Worm (Caenorhabditis elegans) whole organism, L4 larva: Measurements from ENCODE around the gene math-33.

Experiments
- D1046.2 ChIP-seq: fragments of 200-800 bp; sonication (Bioruptor generic); IDR thresholded peaks from 2 replicates; pipeline ENCODE4 v1.3.6; 2022; ENCODE audit warnings: missing genetic modification characterization, missing compliant biosample characterization
- F10B5.3 ChIP-seq: sonication (generic microtip); optimal IDR thresholded peaks from 2 replicates; lab custom pipeline; 2016; ENCODE audit warnings: mild to moderate bottlenecking, missing genetic modification characterization, missing compliant biosample characterization
- F37D6.2 ChIP-seq: sonication (generic microtip); optimal IDR thresholded peaks from 2 replicates; lab custom pipeline; 2016; ENCODE audit warnings: mild to moderate bottlenecking, missing genetic modification characterization, missing compliant biosample characterization
- F44E2.7 ChIP-seq: fragments of 200-800 bp; sonication (Bioruptor generic); IDR thresholded peaks from 2 replicates; pipeline ENCODE4 v2.1.2; 2022; ENCODE audit warnings: missing genetic modification characterization, missing compliant biosample characterization
- F49E8.2 ChIP-seq: sonication (generic microtip); optimal IDR thresholded peaks from 2 replicates; lab custom pipeline; 2016; ENCODE audit warnings: missing compliant biosample characterization, mild to moderate bottlenecking, missing genetic modification characterization, borderline replicate concordance
- R02D3.7 ChIP-seq: fragments of 150-350 bp; sonication (generic microtip); optimal IDR thresholded peaks from 3 replicates; lab custom pipeline; 2014; ENCODE audit warnings: missing biosample characterization, missing genetic modification characterization
- T20F7.1 ChIP-seq: fragments of 200-800 bp; sonication (Bioruptor generic); optimal IDR thresholded peaks from 2 replicates; lab custom pipeline; 2018; ENCODE audit warnings: mild to moderate bottlenecking, missing genetic modification characterization, missing compliant biosample characterization
- T26A8.4 ChIP-seq: fragments of 200-800 bp; sonication (Bioruptor generic); IDR thresholded peaks from 2 replicates; pipeline ENCODE4 v1.3.6; 2022; ENCODE audit warnings: missing genetic modification characterization, missing compliant biosample characterization
- Y48G9A.11 ChIP-seq: fragments of 200-800 bp; sonication (Bioruptor generic); IDR thresholded peaks from 2 replicates; pipeline ENCODE4 v1.3.6; 2022; ENCODE audit warnings: missing genetic modification reagents, missing genetic modification characterization, missing compliant biosample characterization
- ZK546.5 ChIP-seq, 2 experiments: sonication (generic microtip); optimal IDR thresholded peaks; 2 replicates each; lab custom pipeline; 2017; ENCODE audit warnings: missing biosample characterization in 2 of 2, missing genetic modification characterization in 2 of 2
- aha-1 ChIP-seq: fragments of 150-350 bp; peaks from one replicate; lab custom pipeline; 2014; ENCODE audit warnings: missing biosample characterization, missing genetic modification characterization
- attf-4 ChIP-seq: sonication (generic microtip); optimal IDR thresholded peaks from 3 replicates; lab custom pipeline; 2017; ENCODE audit warnings: missing biosample characterization, missing genetic modification characterization
- ceh-28 ChIP-seq: fragments of 150-350 bp; optimal IDR thresholded peaks from 2 replicates; lab custom pipeline; 2014; ENCODE audit warnings: missing biosample characterization, missing genetic modification reagents, missing genetic modification characterization
- ceh-32 ChIP-seq: sonication (generic microtip); optimal IDR thresholded peaks from 2 replicates; lab custom pipeline; 2016; ENCODE audit warnings: mild to moderate bottlenecking, missing genetic modification characterization, missing compliant biosample characterization; ENCODE audit not compliant: poor library complexity
- ceh-44 ChIP-seq: fragments of 200-800 bp; sonication (Bioruptor generic); IDR thresholded peaks from 2 replicates; pipeline ENCODE4 v1.3.6; 2022; ENCODE audit warnings: missing genetic modification reagents, missing genetic modification characterization, missing compliant biosample characterization
- ces-1 ChIP-seq: fragments of 150-350 bp; sonication (generic microtip); optimal IDR thresholded peaks from 4 replicates; lab custom pipeline; 2014; ENCODE audit warnings: missing biosample characterization, missing genetic modification reagents, missing genetic modification characterization
- ctbp-1 ChIP-seq: fragments of 200-800 bp; sonication (Bioruptor generic); IDR thresholded peaks from 2 replicates; pipeline ENCODE4 v1.3.6; 2022; ENCODE audit warnings: missing genetic modification reagents, missing genetic modification characterization, missing compliant biosample characterization
- daf-12 ChIP-seq: fragments of 150-350 bp; optimal IDR thresholded peaks from 2 replicates; lab custom pipeline; 2014; ENCODE audit warnings: missing biosample characterization, missing genetic modification reagents, missing genetic modification characterization
- daf-16 ChIP-seq, 3 experiments: sonication (generic microtip); optimal IDR thresholded peaks; 2 replicates each; lab custom pipeline; 2016 to 2017; ENCODE audit warnings: missing genetic modification characterization in 3 of 3, missing genetic modification reagents in 3 of 3, mild to moderate bottlenecking in 2 of 3, missing compliant biosample characterization in 2 of 3, missing biosample characterization in 1 of 3, moderate library complexity in 1 of 3
- daf-19 ChIP-seq: fragments of 200-800 bp; sonication (Bioruptor generic); conservative IDR thresholded peaks from 2 replicates; pipeline ENCODE4 v1.3.6; 2022; ENCODE audit warnings: missing genetic modification characterization, missing compliant biosample characterization
- daf-8 ChIP-seq: fragments of 200-800 bp; sonication (Bioruptor generic); IDR thresholded peaks from 2 replicates; pipeline ENCODE4 v1.3.6; 2022; ENCODE audit warnings: missing genetic modification characterization, missing compliant biosample characterization
- dmd-8 ChIP-seq: fragments of 200-800 bp; sonication (Bioruptor generic); IDR thresholded peaks from 2 replicates; pipeline ENCODE4 v1.3.6; 2022; ENCODE audit warnings: missing genetic modification characterization, missing compliant biosample characterization
- dve-1 ChIP-seq: sonication (generic microtip); optimal IDR thresholded peaks from 2 replicates; lab custom pipeline; 2017; ENCODE audit warnings: antibody characterized with exemption, mild to moderate bottlenecking, missing genetic modification characterization, missing compliant biosample characterization; ENCODE audit not compliant: insufficient read depth
- fkh-10 ChIP-seq: fragments of 150-350 bp; optimal IDR thresholded peaks from 2 replicates; lab custom pipeline; 2014; ENCODE audit warnings: missing biosample characterization, missing genetic modification reagents, missing genetic modification characterization
- fos-1 ChIP-seq: fragments of 150-350 bp; optimal IDR thresholded peaks from 2 replicates; lab custom pipeline; 2014; ENCODE audit warnings: missing biosample characterization, missing genetic modification characterization
- gei-8 ChIP-seq: fragments of 200-800 bp; sonication (Bioruptor generic); optimal IDR thresholded peaks from 2 replicates; lab custom pipeline; 2018; ENCODE audit warnings: mild to moderate bottlenecking, missing genetic modification characterization, missing compliant biosample characterization
- hlh-30 ChIP-seq: sonication (generic microtip); optimal IDR thresholded peaks from 2 replicates; lab custom pipeline; 2017; ENCODE audit warnings: antibody characterized with exemption, mild to moderate bottlenecking, missing genetic modification characterization, missing compliant biosample characterization; ENCODE audit not compliant: insufficient read depth
- jun-1 ChIP-seq: fragments of 150-350 bp; optimal IDR thresholded peaks from 2 replicates; lab custom pipeline; 2014; ENCODE audit warnings: missing biosample characterization, missing genetic modification reagents, missing genetic modification characterization
- lin-13 ChIP-seq: fragments of 150-350 bp; optimal IDR thresholded peaks from 2 replicates; lab custom pipeline; 2014; ENCODE audit warnings: missing biosample characterization, missing genetic modification reagents, missing genetic modification characterization
- lin-29 ChIP-seq: fragments of 200-800 bp; sonication (Bioruptor generic); IDR thresholded peaks from 2 replicates; pipeline ENCODE4 v1.3.6; 2022; ENCODE audit warnings: missing genetic modification reagents, missing genetic modification characterization, missing compliant biosample characterization
- lin-38 ChIP-seq: fragments of 200-800 bp; sonication (Bioruptor generic); IDR thresholded peaks from 2 replicates; pipeline ENCODE4 v1.3.6; 2022; ENCODE audit warnings: missing genetic modification reagents, missing genetic modification characterization, missing compliant biosample characterization
- lin-39 ChIP-seq: fragments of 150-350 bp; optimal IDR thresholded peaks from 2 replicates; lab custom pipeline; 2014; ENCODE audit warnings: missing biosample characterization, missing genetic modification reagents, missing genetic modification characterization
- lir-3 ChIP-seq: sonication (generic microtip); optimal IDR thresholded peaks from 2 replicates; lab custom pipeline; 2016; ENCODE audit warnings: mild to moderate bottlenecking, missing genetic modification characterization, missing compliant biosample characterization
- madf-9 ChIP-seq: fragments of 200-800 bp; sonication (Bioruptor generic); conservative IDR thresholded peaks from 2 replicates; pipeline ENCODE4 v1.3.6; 2022; ENCODE audit warnings: missing genetic modification reagents, missing genetic modification characterization, missing compliant biosample characterization
- mdl-1 ChIP-seq, 2 experiments: fragments of 150-350 bp in 1 of 2; sonication (generic microtip) in 1 of 2; optimal IDR thresholded peaks; 2 replicates each; lab custom pipeline; 2014 to 2017; ENCODE audit warnings: missing biosample characterization in 2 of 2, missing genetic modification characterization in 2 of 2
- mdt-29 ChIP-seq: fragments of 200-800 bp; sonication (Bioruptor generic); IDR thresholded peaks from 2 replicates; pipeline ENCODE4 v1.3.6; 2022; ENCODE audit warnings: missing genetic modification reagents, missing genetic modification characterization, missing compliant biosample characterization
- mep-1 ChIP-seq: fragments of 150-350 bp; sonication (generic microtip); optimal IDR thresholded peaks from 3 replicates; lab custom pipeline; 2014; ENCODE audit warnings: missing biosample characterization, missing genetic modification characterization
- mes-2 ChIP-seq: sonication (generic microtip); optimal IDR thresholded peaks from 2 replicates; lab custom pipeline; 2016; ENCODE audit warnings: missing genotype, mild to moderate bottlenecking, missing genetic modification characterization, missing compliant biosample characterization; ENCODE audit not compliant: poor library complexity, severe bottlenecking
- mxl-3 ChIP-seq: fragments of 200-800 bp; sonication (Bioruptor generic); optimal IDR thresholded peaks from 2 replicates; lab custom pipeline; 2018; ENCODE audit warnings: mild to moderate bottlenecking, missing genetic modification characterization, missing compliant biosample characterization
- nhr-10 ChIP-seq: fragments of 150-350 bp; optimal IDR thresholded peaks from 2 replicates; lab custom pipeline; 2014; ENCODE audit warnings: missing biosample characterization, missing genetic modification characterization
- nhr-25 ChIP-seq: sonication (generic microtip); optimal IDR thresholded peaks from 2 replicates; lab custom pipeline; 2017; ENCODE audit warnings: missing genetic modification characterization, mild to moderate bottlenecking, missing compliant biosample characterization, antibody characterized with exemption, moderate library complexity, borderline replicate concordance; ENCODE audit not compliant: insufficient read depth
- nhr-41 ChIP-seq: fragments of 200-800 bp; sonication (Bioruptor generic); IDR thresholded peaks from 2 replicates; pipeline ENCODE4 v1.3.6; 2022; ENCODE audit warnings: missing genetic modification reagents, missing genetic modification characterization, missing compliant biosample characterization
- saeg-2 ChIP-seq: fragments of 200-800 bp; sonication (Bioruptor generic); IDR thresholded peaks from 2 replicates; pipeline ENCODE4 v1.3.6; 2022; ENCODE audit warnings: missing genetic modification reagents, missing genetic modification characterization, missing compliant biosample characterization
- set-16 ChIP-seq: fragments of 200-800 bp; sonication (Bioruptor generic); IDR thresholded peaks from 2 replicates; pipeline ENCODE4 v1.3.6; 2022; ENCODE audit warnings: missing genetic modification reagents, missing genetic modification characterization, missing compliant biosample characterization
- snpc-4 ChIP-seq: fragments of 150-350 bp; optimal IDR thresholded peaks from 2 replicates; lab custom pipeline; 2014; ENCODE audit warnings: missing biosample characterization, missing genetic modification characterization
- spr-1 ChIP-seq: sonication (generic microtip); optimal IDR thresholded peaks from 2 replicates; lab custom pipeline; 2016; ENCODE audit warnings: mild to moderate bottlenecking, missing genetic modification characterization, missing compliant biosample characterization
- spr-3 ChIP-seq: fragments of 200-800 bp; sonication (Bioruptor generic); optimal IDR thresholded peaks from 2 replicates; lab custom pipeline; 2018; ENCODE audit warnings: mild to moderate bottlenecking, missing genetic modification characterization, missing compliant biosample characterization
- unc-62 ChIP-seq, 3 experiments: fragments of 150-350 bp in 1 of 3; sonication (generic microtip); optimal IDR thresholded peaks in 2 of 3; peaks in 1 of 3; 1 replicate in 1 of 3; 2 replicates in 2 of 3; lab custom pipeline; 2014 to 2017; ENCODE audit warnings: missing biosample characterization in 3 of 3, missing genetic modification characterization in 3 of 3, missing genetic modification reagents in 3 of 3, missing genotype in 1 of 3
- vab-7 ChIP-seq: fragments of 200-800 bp; sonication (Bioruptor generic); IDR thresholded peaks from 2 replicates; pipeline ENCODE4 v1.3.6; 2022; ENCODE audit warnings: missing genetic modification reagents, missing genetic modification characterization, missing compliant biosample characterization

Gene math-33

ce11 chrV:11119294-11119755 is 5.6 kb downstream of the math-33 start, which contains the start of gene scb-1 (continued):
- TF ChIP-seq fos-1 (tag; lab: Kevin White, UChicago) (no peak), lin-29 (no peak), dve-1 (no peak), lir-3 (no peak), ces-1 (GFP tag; lab: Kevin White, UChicago) (no peak), F10B5.3 (no peak), mep-1 (tag; lab: Kevin White, UChicago) (peak; percentile 0), spr-1 (tag; lab: Kevin White, UChicago) (no peak), daf-12 (no peak), F44E2.7 (GFP tag; lab: Robert Waterston, UW) (no peak), jun-1 (tag; lab: Kevin White, UChicago) (no peak), lin-13 (GFP tag; lab: Kevin White, UChicago) (no peak), ZK546.5 (tag; optimal IDR thresholded peaks at IDR 0.05; lab: Kevin White, UChicago) (no peak), unc-62 (GFP tag; optimal IDR thresholded peaks at IDR 0.05 in 1 of 2; lab: Kevin White, UChicago) (no peak), unc-62 (tag; optimal IDR thresholded peaks at IDR 0.05; lab: Kevin White, UChicago) (no peak), ctbp-1 (0 out of 2 replicates have a peak, but pooled peaks have one; percentile 28), Y48G9A.11 (no peak), F37D6.2 (tag; lab: Kevin White, UChicago) (no peak), set-16 (no peak), attf-4 (no peak), vab-7 (GFP tag; lab: Robert Waterston, UW) (no peak), ceh-44 (GFP tag; lab: Robert Waterston, UW) (no peak), daf-19 (GFP tag; lab: Robert Waterston, UW) (no peak), lin-39 (tag; lab: Kevin White, UChicago) (no peak), mdt-29 (GFP tag; lab: Robert Waterston, UW) (0 out of 2 replicates have a peak, but pooled peaks have one; percentile 20), dmd-8 (GFP tag; lab: Robert Waterston, UW) (no peak), F49E8.2 (no peak), saeg-2 (GFP tag; lab: Robert Waterston, UW) (no peak), gei-8 (no peak), aha-1 (peak; percentile 52)

DNA sequence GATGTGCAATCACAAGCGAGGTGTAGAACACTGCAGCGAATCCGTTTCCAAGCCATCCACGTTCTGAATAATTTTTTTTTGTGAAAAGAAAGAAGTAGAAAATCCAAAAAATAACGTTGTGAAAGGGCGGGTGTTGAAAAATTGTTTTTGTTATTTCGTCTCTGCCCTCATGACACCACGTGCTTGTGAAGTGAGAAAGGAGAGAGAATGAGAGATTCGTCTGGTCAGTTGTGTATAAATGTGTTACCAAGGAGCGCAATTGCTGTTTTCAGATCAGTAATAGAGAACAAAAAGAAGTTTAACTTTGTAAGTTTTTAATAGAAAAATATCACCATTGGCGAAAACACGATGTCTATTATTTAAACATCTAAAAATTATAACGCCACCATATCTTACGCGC is 7.5 kb downstream of the math-33 start:
- no peak for TF ChIP-seq nhr-41 (GFP tag; lab: Robert Waterston, UW)
- 0 out of 2 replicates have a peak, but pooled peaks have one; percentile 7 for TF ChIP-seq lin-38 (GFP tag; lab: Robert Waterston, UW)
- TF ChIP-seq ceh-28 (tag; lab: Kevin White, UChicago): no peak
- TF ChIP-seq nhr-10 (tag; lab: Kevin White, UChicago): no peak
- TF ChIP-seq daf-8 (GFP tag; lab: Robert Waterston, UW): no peak
- peak; percentile 37 for TF ChIP-seq aha-1
- peak; percentile 93 for TF ChIP-seq hlh-30
- TF ChIP-seq jun-1 (tag; lab: Kevin White, UChicago): no peak
- no peak for TF ChIP-seq D1046.2 (GFP tag; lab: Robert Waterston, UW)
- TF ChIP-seq mxl-3 (GFP tag; lab: Kevin White, UChicago): peak; percentile 88
- no peak for TF ChIP-seq fkh-10 (GFP tag; lab: Kevin White, UChicago)
- no peak for TF ChIP-seq T20F7.1 (GFP tag; lab: Kevin White, UChicago)
- no peak for TF ChIP-seq R02D3.7 (tag; lab: Kevin White, UChicago)
- no peak for TF ChIP-seq nhr-25 (tag; lab: Kevin White, UChicago)
- no peak for TF ChIP-seq F10B5.3
- TF ChIP-seq snpc-4 (tag; lab: Kevin White, UChicago): no peak
- TF ChIP-seq lin-13 (GFP tag; lab: Kevin White, UChicago): no peak
- TF ChIP-seq F44E2.7 (GFP tag; lab: Robert Waterston, UW): no peak
- TF ChIP-seq fos-1 (tag; lab: Kevin White, UChicago): no peak
- TF ChIP-seq ZK546.5 (tag; optimal IDR thresholded peaks at IDR 0.05; lab: Kevin White, UChicago): no peak
- peak in 1 of 2 experiments; percentile 51 for TF ChIP-seq daf-16 (GFP tag; optimal IDR thresholded peaks at IDR 0.05; lab: Kevin White, UChicago)
- no peak for TF ChIP-seq daf-16 (tag; optimal IDR thresholded peaks at IDR 0.05; lab: Kevin White, UChicago)
- no peak for TF ChIP-seq ceh-32
- no peak for TF ChIP-seq T26A8.4 (GFP tag; lab: Robert Waterston, UW)
- TF ChIP-seq madf-9 (GFP tag; lab: Robert Waterston, UW): no peak
- peak; percentile 56 to 90 for TF ChIP-seq mdl-1 (tag; optimal IDR thresholded peaks at IDR 0.05; lab: Kevin White, UChicago)
- TF ChIP-seq spr-3 (GFP tag; lab: Kevin White, UChicago): no peak
- peak; percentile 15 for TF ChIP-seq mes-2 (tag; lab: Kevin White, UChicago)
